Worm (Caenorhabditis elegans): ENCODE measurements around the gene ttr-26.

The ttr-26 gene

DNA sequence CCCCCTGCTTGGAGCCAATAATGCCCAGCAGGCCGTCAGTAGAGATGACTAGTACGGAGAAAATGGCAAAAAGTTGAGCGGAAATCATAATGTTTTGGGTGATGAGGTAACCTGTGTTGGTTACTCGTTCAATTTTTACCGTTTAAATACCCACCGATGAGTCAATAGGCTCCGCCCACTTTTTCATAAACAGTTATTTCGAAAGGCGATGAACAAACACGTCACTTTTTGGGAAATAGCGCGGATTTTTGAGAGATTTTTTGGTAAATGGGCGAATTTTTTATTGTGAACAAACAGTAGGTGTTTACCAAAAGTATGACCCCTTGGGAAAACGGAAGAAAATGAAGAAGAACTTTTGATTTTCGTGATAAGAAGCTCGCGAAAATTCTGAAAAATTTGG, at the start of gene ttr-26:
Gene ttr-26, minus strand, starts transcription at position 101 of the 400 bp plus-strand sequence.
- TF ChIP-seq efl-1 (GFP tag; optimal IDR thresholded peaks at IDR 0.05) (no peak), snpc-4 (GFP tag; optimal IDR thresholded peaks at IDR 0.05) (no peak), snpc-4 (tag; optimal IDR thresholded peaks at IDR 0.05) (no peak), madf-8 (GFP tag; conservative IDR thresholded peaks at IDR 0.05) (no peak), egl-18 (GFP tag; IDR thresholded peaks at IDR 0.05) (no peak), nfya-2 (GFP tag; IDR thresholded peaks at IDR 0.05) (no peak), ceh-27 (GFP tag; optimal IDR thresholded peaks at IDR 0.05) (no peak), xnd-1 (tag; optimal IDR thresholded peaks at IDR 0.05) (no peak), pbrm-1 (GFP tag; IDR thresholded peaks at IDR 0.05) (no peak), mel-28 (tag; optimal IDR thresholded peaks at IDR 0.05; ENCODE audit: borderline replicate concordance) (no peak), fkh-3 (tag; optimal IDR thresholded peaks at IDR 0.05) (no peak), lag-1 (GFP tag; IDR thresholded peaks at IDR 0.05) (no peak), madf-10 (tag; optimal IDR thresholded peaks at IDR 0.05) (no peak)

DNA sequence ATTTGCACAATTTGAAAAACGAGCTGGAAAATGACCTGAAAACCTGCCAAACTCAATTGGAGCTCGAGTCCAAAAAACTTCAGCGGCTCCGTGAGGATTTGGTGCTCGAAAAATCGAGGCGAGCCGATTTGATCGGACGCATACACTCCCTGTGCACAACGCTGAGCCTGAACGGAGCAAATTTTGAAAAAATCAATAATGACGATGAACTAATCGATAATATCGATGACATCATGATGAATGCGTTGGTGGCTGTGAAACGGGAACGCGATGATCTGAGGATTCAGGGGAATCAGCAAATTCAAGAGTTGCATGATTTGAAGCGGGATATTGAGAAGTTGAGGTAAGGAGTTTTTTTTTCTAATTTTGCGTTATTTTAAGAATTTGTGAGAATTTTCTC, 45.4 kb upstream of the ttr-26 start:
- TF ChIP-seq cebp-1 (GFP tag; IDR thresholded peaks at IDR 0.05): no peak
- TF ChIP-seq cebp-1 (tag; optimal IDR thresholded peaks at IDR 0.05): no peak
- TF ChIP-seq efl-1 (GFP tag; optimal IDR thresholded peaks at IDR 0.05): no peak
- no peak for TF ChIP-seq mcd-1 (GFP tag; IDR thresholded peaks at IDR 0.05)
- no peak for TF ChIP-seq B0261.1 (tag; optimal IDR thresholded peaks at IDR 0.05)
- no peak for TF ChIP-seq ztf-25 (GFP tag; IDR thresholded peaks at IDR 0.05)
- TF ChIP-seq ceh-27 (GFP tag; optimal IDR thresholded peaks at IDR 0.05): no peak
- no peak for TF ChIP-seq ceh-58 (GFP tag; IDR thresholded peaks at IDR 0.05)
- no peak for TF ChIP-seq aptf-2 (GFP tag; conservative IDR thresholded peaks at IDR 0.05)
- TF ChIP-seq sdz-38 (tag; optimal IDR thresholded peaks at IDR 0.05): no peak
- TF ChIP-seq egrh-3 (GFP tag; IDR thresholded peaks at IDR 0.05): no peak
- TF ChIP-seq snpc-3.4 (tag; optimal IDR thresholded peaks at IDR 0.05): no peak
- TF ChIP-seq aptf-3 (GFP tag; IDR thresholded peaks at IDR 0.05): no peak
- TF ChIP-seq madf-8 (GFP tag; conservative IDR thresholded peaks at IDR 0.05): no peak
- no peak for TF ChIP-seq hlh-26 (GFP tag; conservative IDR thresholded peaks at IDR 0.05)
- no peak for TF ChIP-seq pha-4 (tag; optimal IDR thresholded peaks at IDR 0.05)
- no peak for TF ChIP-seq ztf-28 (GFP tag; IDR thresholded peaks at IDR 0.05)
- TF ChIP-seq mel-28 (tag; optimal IDR thresholded peaks at IDR 0.05; ENCODE audit: borderline replicate concordance): no peak
- no peak for TF ChIP-seq mes-4 (tag; optimal IDR thresholded peaks at IDR 0.05)
- no peak for TF ChIP-seq fkh-3 (tag; optimal IDR thresholded peaks at IDR 0.05)

DNA sequence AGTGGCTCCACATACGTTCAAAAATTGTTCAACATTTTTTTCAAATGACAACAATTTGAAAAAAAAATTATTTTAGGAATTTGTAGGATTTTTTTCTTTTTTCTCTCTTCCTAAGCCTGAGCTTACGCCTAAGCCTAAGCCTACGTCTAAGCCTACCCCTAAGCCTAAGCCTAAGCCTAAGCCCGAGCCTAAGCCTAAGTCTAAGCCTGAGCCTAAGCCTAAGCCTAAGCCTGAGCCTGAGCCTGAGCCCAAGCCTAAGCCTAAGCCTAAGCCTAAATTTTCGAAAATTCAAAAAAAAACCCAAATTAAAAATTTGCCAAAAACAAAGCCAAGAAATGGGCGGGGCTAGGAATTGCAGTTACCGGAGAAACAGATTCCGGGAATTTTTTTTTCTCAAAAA, 37.7 kb upstream of the ttr-26 start:
- TF ChIP-seq athp-1 (tag; optimal IDR thresholded peaks at IDR 0.05) (no peak), rcor-1 (GFP tag; IDR thresholded peaks at IDR 0.05) (no peak), pbrm-1 (GFP tag; IDR thresholded peaks at IDR 0.05) (no peak), bed-1 (GFP tag; IDR thresholded peaks at IDR 0.05) (no peak), B0019.2 (GFP tag; conservative IDR thresholded peaks at IDR 0.05) (no peak), chd-7 (tag; optimal IDR thresholded peaks at IDR 0.05) (no peak), T07F8.4 (tag; optimal IDR thresholded peaks at IDR 0.05) (no peak), fkh-3 (tag; optimal IDR thresholded peaks at IDR 0.05) (no peak), attf-6 (GFP tag; IDR thresholded peaks at IDR 0.05) (no peak), lin-40 (tag; optimal IDR thresholded peaks at IDR 0.05) (no peak), ceh-91 (GFP tag; IDR thresholded peaks at IDR 0.05) (no peak), Y53F4B.3 (GFP tag; IDR thresholded peaks at IDR 0.05) (no peak), sea-2 (GFP tag; IDR thresholded peaks at IDR 0.05) (no peak), atf-7 (tag; optimal IDR thresholded peaks at IDR 0.05) (no peak), ceh-79 (tag; optimal IDR thresholded peaks at IDR 0.05) (no peak), B0261.1 (tag; optimal IDR thresholded peaks at IDR 0.05) (no peak), ets-4 (GFP tag; optimal IDR thresholded peaks at IDR 0.05) (no peak), zfh-2 (GFP tag; conservative IDR thresholded peaks at IDR 0.05) (no peak), dpff-1 (tag; optimal IDR thresholded peaks at IDR 0.05) (no peak)
